Worm (Caenorhabditis elegans) whole organism, L4 larva: ENCODE measurements around the gene srg-40.

ENCODE experiments used
- daf-12 ChIP-seq: fragments of 150-350 bp; optimal IDR thresholded peaks from 2 replicates; lab custom pipeline; 2014; ENCODE audit warnings: missing biosample characterization, missing genetic modification reagents, missing genetic modification characterization
- daf-8 ChIP-seq: fragments of 200-800 bp; sonication (Bioruptor generic); IDR thresholded peaks from 2 replicates; pipeline ENCODE4 v1.3.6; 2022; ENCODE audit warnings: missing genetic modification characterization, missing compliant biosample characterization
- gei-8 ChIP-seq: fragments of 200-800 bp; sonication (Bioruptor generic); optimal IDR thresholded peaks from 2 replicates; lab custom pipeline; 2018; ENCODE audit warnings: mild to moderate bottlenecking, missing genetic modification characterization, missing compliant biosample characterization
- zag-1 ChIP-seq: fragments of 150-350 bp; optimal IDR thresholded peaks from 2 replicates; lab custom pipeline; 2014; ENCODE audit warnings: missing biosample characterization, missing genetic modification characterization

DNA sequence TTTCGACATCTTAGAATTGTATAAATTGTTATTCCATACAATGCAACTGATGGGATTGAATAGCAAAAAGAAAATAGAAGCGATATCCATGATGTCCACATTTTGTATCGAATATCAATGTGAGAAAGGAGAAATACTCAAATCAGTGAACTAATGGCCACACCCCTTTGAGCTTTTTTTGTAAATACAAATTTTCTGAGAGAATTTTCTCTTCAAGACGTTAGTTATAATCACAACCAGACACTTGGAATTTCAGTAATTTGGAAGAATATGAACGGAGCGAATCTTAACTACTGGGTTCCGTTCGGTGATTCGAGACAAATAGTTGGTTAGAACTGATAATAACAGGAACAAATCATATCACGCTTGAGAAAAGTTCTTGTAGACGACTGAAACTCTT is 2.6 kb downstream of the srg-40 start, which contains the start of gene srg-41:
- no peak for TF ChIP-seq daf-12 (tag; lab: Kevin White, UChicago)
- no peak for TF ChIP-seq daf-8 (GFP tag; lab: Robert Waterston, UW)
- TF ChIP-seq gei-8 (GFP tag; lab: Kevin White, UChicago) = no peak
- no peak for TF ChIP-seq zag-1 (tag; lab: Kevin White, UChicago)
